Worm (Caenorhabditis elegans) whole organism, L1 larva: ENCODE data around the gene F59F5.7.
A peak's percentile ranks its signal among the peaks of the same experiment; 100 is the strongest.

Experiments used
- C04F5.9 ChIP-seq: sonication (generic microtip); optimal IDR thresholded peaks from 2 replicates; lab custom pipeline; 2016; ENCODE audit warnings: missing genetic modification characterization, missing compliant biosample characterization
- C16A3.4 ChIP-seq: fragments of 150-350 bp; optimal IDR thresholded peaks from 2 replicates; lab custom pipeline; 2014; ENCODE audit warnings: missing biosample characterization, missing genetic modification characterization
- F16B12.6 ChIP-seq: fragments of 150-350 bp; optimal IDR thresholded peaks from 2 replicates; lab custom pipeline; 2014; ENCODE audit warnings: missing biosample characterization, missing genetic modification characterization
- aha-1 ChIP-seq: fragments of 150-350 bp; optimal IDR thresholded peaks from 2 replicates; lab custom pipeline; 2014; ENCODE audit warnings: missing biosample characterization, missing genetic modification characterization
- aly-2 ChIP-seq: fragments of 150-350 bp; optimal IDR thresholded peaks from 2 replicates; lab custom pipeline; 2014; ENCODE audit warnings: missing biosample characterization, missing genetic modification characterization
- blmp-1 ChIP-seq: fragments of 150-350 bp; optimal IDR thresholded peaks from 2 replicates; lab custom pipeline; 2014; ENCODE audit warnings: missing biosample characterization, missing genetic modification characterization
- ceh-82 ChIP-seq, 3 experiments: fragments of 150-350 bp in 1 of 3; sonication (generic microtip) in 2 of 3; optimal IDR thresholded peaks; 2 replicates each; lab custom pipeline; 2014 to 2017; ENCODE audit warnings: missing biosample characterization in 3 of 3, missing genetic modification characterization in 3 of 3
- ceh-88 ChIP-seq: fragments of 200-800 bp; sonication (Bioruptor generic); IDR thresholded peaks from 2 replicates; pipeline ENCODE4 v1.3.6; 2022; ENCODE audit warnings: missing genetic modification characterization, missing compliant biosample characterization
- ceh-90 ChIP-seq: sonication (generic microtip); optimal IDR thresholded peaks from 2 replicates; lab custom pipeline; 2016; ENCODE audit warnings: missing genetic modification characterization, missing compliant biosample characterization
- ces-1 ChIP-seq: fragments of 150-350 bp; optimal IDR thresholded peaks from 2 replicates; lab custom pipeline; 2014; ENCODE audit warnings: missing biosample characterization, missing genetic modification reagents, missing genetic modification characterization
- dpl-1 ChIP-seq, 3 experiments: fragments of 150-350 bp in 2 of 3; sonication (generic microtip) in 1 of 3; optimal IDR thresholded peaks; 2 replicates each; lab custom pipeline; 2014 to 2017; ENCODE audit warnings: missing biosample characterization in 3 of 3, missing genetic modification characterization in 3 of 3, missing genetic modification reagents in 3 of 3
- dsc-1 ChIP-seq: sonication (generic microtip); optimal IDR thresholded peaks from 2 replicates; lab custom pipeline; 2016; ENCODE audit warnings: mild to moderate bottlenecking, missing genetic modification characterization, missing compliant biosample characterization
- efl-1 ChIP-seq, 4 experiments: fragments of 150-350 bp; optimal IDR thresholded peaks in 3 of 4; peaks in 1 of 4; 1 replicate in 1 of 4; 2 replicates in 3 of 4; lab custom pipeline; 2014; ENCODE audit warnings: missing biosample characterization in 2 of 4, missing genetic modification characterization in 2 of 4, missing genetic modification reagents in 2 of 4
- elt-3 ChIP-seq, 6 experiments: fragments of 150-350 bp in 1 of 6; sonication (generic microtip); optimal IDR thresholded peaks; 2 replicates each; lab custom pipeline; 2017 to 2018; ENCODE audit warnings: missing biosample characterization in 6 of 6, missing genetic modification characterization in 6 of 6, inconsistent platforms in 1 of 6
- fkh-10 ChIP-seq: sonication (generic microtip); optimal IDR thresholded peaks from 2 replicates; lab custom pipeline; 2017; ENCODE audit warnings: missing biosample characterization, missing genetic modification reagents, missing genetic modification characterization
- fkh-8 ChIP-seq: sonication (generic microtip); optimal IDR thresholded peaks from 2 replicates; lab custom pipeline; 2016; ENCODE audit warnings: mild to moderate bottlenecking, missing genetic modification characterization, missing compliant biosample characterization
- fos-1 ChIP-seq: fragments of 150-350 bp; optimal IDR thresholded peaks from 2 replicates; lab custom pipeline; 2014; ENCODE audit warnings: missing biosample characterization, missing genetic modification characterization
- grh-1 ChIP-seq: fragments of 200-800 bp; sonication (Bioruptor generic); IDR thresholded peaks from 2 replicates; pipeline ENCODE4 v1.3.6; 2022; ENCODE audit warnings: missing genetic modification reagents, missing genetic modification characterization, missing compliant biosample characterization
- hlh-17 ChIP-seq: fragments of 200-800 bp; sonication (Bioruptor generic); optimal IDR thresholded peaks from 2 replicates; lab custom pipeline; 2018; ENCODE audit warnings: missing genetic modification characterization, mild to moderate bottlenecking, missing compliant biosample characterization, moderate library complexity, borderline replicate concordance
- hlh-4 ChIP-seq: sonication (generic microtip); optimal IDR thresholded peaks from 2 replicates; lab custom pipeline; 2016; ENCODE audit warnings: mild to moderate bottlenecking, missing genetic modification characterization, missing compliant biosample characterization
- hpl-2 ChIP-seq: fragments of 150-350 bp; optimal IDR thresholded peaks from 2 replicates; lab custom pipeline; 2014; ENCODE audit warnings: missing biosample characterization, missing genetic modification reagents, missing genetic modification characterization
- lin-13 ChIP-seq: fragments of 150-350 bp; optimal IDR thresholded peaks from 2 replicates; lab custom pipeline; 2014; ENCODE audit warnings: missing biosample characterization, missing genetic modification reagents, missing genetic modification characterization
- lin-14 ChIP-seq: fragments of 200-800 bp; sonication (Bioruptor generic); optimal IDR thresholded peaks from 2 replicates; lab custom pipeline; 2018; ENCODE audit warnings: mild to moderate bottlenecking, missing genetic modification characterization, moderate library complexity, missing compliant biosample characterization
- lin-35 ChIP-seq, 2 experiments: fragments of 150-350 bp; optimal IDR thresholded peaks; 2 replicates each; lab custom pipeline; 2014; ENCODE audit warnings: missing biosample characterization in 2 of 2, missing genetic modification characterization in 2 of 2, missing genetic modification reagents in 2 of 2
- lin-39 ChIP-seq: fragments of 150-350 bp; optimal IDR thresholded peaks from 2 replicates; lab custom pipeline; 2014; ENCODE audit warnings: missing biosample characterization, missing genetic modification reagents, missing genetic modification characterization
- lir-3 ChIP-seq: sonication (generic microtip); optimal IDR thresholded peaks from 2 replicates; lab custom pipeline; 2016; ENCODE audit warnings: mild to moderate bottlenecking, missing genetic modification characterization, moderate library complexity, missing compliant biosample characterization; ENCODE audit not compliant: poor library complexity
- lsy-2 ChIP-seq, 2 experiments: fragments of 150-350 bp; optimal IDR thresholded peaks; 2 replicates each; lab custom pipeline; 2014; ENCODE audit warnings: missing biosample characterization in 2 of 2, missing genetic modification characterization in 2 of 2
- mab-9 ChIP-seq: fragments of 200-800 bp; sonication (Bioruptor generic); IDR thresholded peaks from 2 replicates; pipeline ENCODE4 v1.3.6; 2022; ENCODE audit warnings: missing genetic modification reagents, missing genetic modification characterization, missing compliant biosample characterization
- mdl-1 ChIP-seq, 2 experiments: fragments of 150-350 bp; optimal IDR thresholded peaks; 2 replicates each; lab custom pipeline; 2014 to 2017; ENCODE audit warnings: missing biosample characterization in 2 of 2, missing genetic modification characterization in 2 of 2, inconsistent platforms in 1 of 2
- mef-2 ChIP-seq: fragments of 150-350 bp; optimal IDR thresholded peaks from 2 replicates; lab custom pipeline; 2014; ENCODE audit warnings: missing biosample characterization, missing genetic modification characterization
- mep-1 ChIP-seq: fragments of 150-350 bp; optimal IDR thresholded peaks from 2 replicates; lab custom pipeline; 2014; ENCODE audit warnings: missing biosample characterization, missing genetic modification characterization
- nhr-19 ChIP-seq: fragments of 200-800 bp; sonication (Bioruptor generic); conservative IDR thresholded peaks from 2 replicates; pipeline ENCODE4 v1.3.6; 2022; ENCODE audit warnings: missing genetic modification characterization, missing compliant biosample characterization
- nhr-20 ChIP-seq: sonication (generic microtip); optimal IDR thresholded peaks from 2 replicates; lab custom pipeline; 2016; ENCODE audit warnings: mild to moderate bottlenecking, missing genetic modification characterization, missing compliant biosample characterization
- nhr-71 ChIP-seq: sonication (generic microtip); optimal IDR thresholded peaks from 2 replicates; lab custom pipeline; 2016; ENCODE audit warnings: mild to moderate bottlenecking, missing genetic modification characterization, moderate library complexity, missing compliant biosample characterization
- nhr-90 ChIP-seq: sonication (generic microtip); optimal IDR thresholded peaks from 2 replicates; lab custom pipeline; 2016; ENCODE audit warnings: mild to moderate bottlenecking, missing genetic modification characterization, missing compliant biosample characterization; ENCODE audit not compliant: poor library complexity
- pax-3 ChIP-seq: fragments of 200-800 bp; sonication (Bioruptor generic); optimal IDR thresholded peaks from 2 replicates; lab custom pipeline; 2018; ENCODE audit warnings: mild to moderate bottlenecking, missing genetic modification characterization, moderate library complexity, missing compliant biosample characterization
- pqm-1 ChIP-seq: sonication (generic microtip); optimal IDR thresholded peaks from 3 replicates; lab custom pipeline; 2017; ENCODE audit warnings: missing biosample characterization, missing genetic modification characterization
- rnt-1 ChIP-seq: sonication (generic microtip); optimal IDR thresholded peaks from 2 replicates; lab custom pipeline; 2016; ENCODE audit warnings: mild to moderate bottlenecking, missing genetic modification characterization, moderate library complexity, missing compliant biosample characterization
- skn-1 ChIP-seq: fragments of 150-350 bp; optimal IDR thresholded peaks from 2 replicates; lab custom pipeline; 2014; ENCODE audit warnings: missing biosample characterization, missing genetic modification characterization
- snu-23 ChIP-seq: sonication (generic microtip); optimal IDR thresholded peaks from 2 replicates; lab custom pipeline; 2016; ENCODE audit warnings: missing genetic modification characterization, missing compliant biosample characterization
- sox-4 ChIP-seq: sonication (generic microtip); optimal IDR thresholded peaks from 2 replicates; lab custom pipeline; 2016; ENCODE audit warnings: missing genetic modification characterization, missing compliant biosample characterization
- swsn-7 ChIP-seq: sonication (generic microtip); optimal IDR thresholded peaks from 2 replicates; lab custom pipeline; 2016; ENCODE audit warnings: missing genetic modification characterization, missing compliant biosample characterization
- tbx-2 ChIP-seq: sonication (generic microtip); optimal IDR thresholded peaks from 2 replicates; lab custom pipeline; 2016; ENCODE audit warnings: missing genetic modification characterization, missing compliant biosample characterization
- unc-130 ChIP-seq: fragments of 150-350 bp; optimal IDR thresholded peaks from 2 replicates; lab custom pipeline; 2017; ENCODE audit warnings: missing biosample characterization, missing genetic modification characterization, inconsistent platforms
- unc-30 ChIP-seq: sonication (generic microtip); optimal IDR thresholded peaks from 2 replicates; lab custom pipeline; 2017; ENCODE audit warnings: missing biosample characterization, missing genetic modification characterization
- unc-86 ChIP-seq: sonication (generic microtip); optimal IDR thresholded peaks from 2 replicates; lab custom pipeline; 2016; ENCODE audit warnings: missing genetic modification characterization, missing compliant biosample characterization
- vab-15 ChIP-seq: sonication (generic microtip); optimal IDR thresholded peaks from 2 replicates; lab custom pipeline; 2017; ENCODE audit warnings: missing genotype, mild to moderate bottlenecking, missing genetic modification characterization, missing compliant biosample characterization
- xbp-1 ChIP-seq: sonication (generic microtip); optimal IDR thresholded peaks from 2 replicates; lab custom pipeline; 2016; ENCODE audit warnings: missing genetic modification characterization, missing compliant biosample characterization
- zip-4 ChIP-seq: fragments of 200-800 bp; sonication (Bioruptor generic); optimal IDR thresholded peaks from 2 replicates; lab custom pipeline; 2018; ENCODE audit warnings: mild to moderate bottlenecking, missing genetic modification characterization, moderate library complexity, missing compliant biosample characterization

F59F5.7 gene

DNA sequence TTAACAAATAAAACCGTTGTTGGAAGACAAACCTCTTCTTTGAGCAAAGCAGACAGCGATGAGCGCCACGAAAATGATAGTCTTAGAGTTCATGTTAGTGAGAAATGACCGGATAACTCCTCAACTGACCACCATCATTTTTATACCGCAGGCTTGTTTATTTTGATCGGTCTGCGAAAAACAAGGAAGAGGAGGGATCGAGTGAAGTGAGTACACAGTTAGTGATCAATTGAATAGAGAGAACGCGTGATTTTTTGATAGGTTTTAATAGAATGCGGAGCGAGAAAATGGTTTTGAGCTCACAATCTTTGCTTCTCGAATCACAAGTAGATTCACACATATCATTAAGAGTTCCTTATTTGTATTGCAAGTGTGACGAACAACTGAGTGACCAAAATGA is 38.0 kb upstream of the F59F5.7 start, which contains the start of gene F14F3.4:
TSS of gene F14F3.4 (minus strand) at position 101 of the 400 bp plus-strand sequence.
- TF ChIP-seq lin-14 (GFP tag; lab: Kevin White, UChicago) (no peak), elt-3 (tag; optimal IDR thresholded peaks at IDR 0.05; lab: Kevin White, UChicago) (no peak), lin-39 (no peak), fkh-8 (tag; lab: Kevin White, UChicago) (no peak), lir-3 (tag; lab: Kevin White, UChicago) (no peak), ceh-90 (no peak), hlh-17 (GFP tag; lab: Kevin White, UChicago) (no peak), unc-86 (tag; lab: Kevin White, UChicago) (no peak), F16B12.6 (tag; lab: Kevin White, UChicago) (no peak), mab-9 (GFP tag; lab: Robert Waterston, UW) (no peak), lin-13 (GFP tag; lab: Kevin White, UChicago) (no peak), mef-2 (tag; lab: Kevin White, UChicago) (no peak), ces-1 (GFP tag; lab: Kevin White, UChicago) (no peak), sox-4 (tag; lab: Kevin White, UChicago) (no peak), hlh-4 (tag; lab: Kevin White, UChicago) (no peak)

- TF ChIP-seq tbx-2 (tag; lab: Kevin White, UChicago) (peak; percentile 65), fkh-10 (GFP tag; lab: Kevin White, UChicago) (no peak), blmp-1 (tag; lab: Kevin White, UChicago) (peak; percentile 73), aly-2 (tag; lab: Kevin White, UChicago) (no peak), nhr-19 (GFP tag; lab: Robert Waterston, UW) (peak; percentile 55), dpl-1 (GFP tag; optimal IDR thresholded peaks at IDR 0.05; lab: Kevin White, UChicago) (peak; percentile 35 to 54 (median 54)), ceh-88 (GFP tag; lab: Robert Waterston, UW) (peak; percentile 11; the same call in 1 of the 2 replicates), lin-35 (GFP tag; optimal IDR thresholded peaks at IDR 0.05; lab: Kevin White, UChicago) (peak; percentile 42 to 81), mdl-1 (tag; optimal IDR thresholded peaks at IDR 0.05; lab: Kevin White, UChicago) (peak in 1 of 2 experiments; percentile 50), snu-23 (peak; percentile 79), efl-1 (optimal IDR thresholded peaks at IDR 0.05; lab: Kevin White, UChicago) (peak; percentile 42 to 49), efl-1 (GFP tag; optimal IDR thresholded peaks at IDR 0.05 in 1 of 2; lab: Kevin White, UChicago) (peak; percentile 12 to 92), unc-30 (tag; lab: Kevin White, UChicago) (no peak), F16B12.6 (tag; lab: Kevin White, UChicago) (peak; percentile 25), vab-15 (tag; lab: Kevin White, UChicago) (peak; percentile 15), fos-1 (tag; lab: Kevin White, UChicago) (no peak), C16A3.4 (peak; percentile 71), nhr-20 (tag; lab: Kevin White, UChicago) (peak; percentile 86), xbp-1 (peak; percentile 45), lsy-2 (tag; optimal IDR thresholded peaks at IDR 0.05; lab: Kevin White, UChicago) (peak; percentile 66 to 73), C04F5.9 (tag; lab: Kevin White, UChicago) (no peak), ceh-90 (no peak), mep-1 (tag; lab: Kevin White, UChicago) (peak; percentile 55), aha-1 (tag; lab: Kevin White, UChicago) (no peak), dsc-1 (no peak), rnt-1 (tag; lab: Kevin White, UChicago) (peak; percentile 77), nhr-71 (peak; percentile 74), grh-1 (peak; percentile 42; the same call in 1 of the 2 replicates), pax-3 (peak; percentile 3), hpl-2 (GFP tag; lab: Kevin White, UChicago) (peak; percentile 65), fkh-8 (tag; lab: Kevin White, UChicago) (peak; percentile 17), skn-1 (tag; lab: Kevin White, UChicago) (peak; percentile 37), sox-4 (tag; lab: Kevin White, UChicago) (no peak), zip-4 (GFP tag; lab: Kevin White, UChicago) (no peak), ceh-82 (tag; optimal IDR thresholded peaks at IDR 0.05; lab: Kevin White, UChicago) (peak in 1 of 3 experiments; percentile 61), lin-14 (GFP tag; lab: Kevin White, UChicago) (peak; percentile 92), elt-3 (tag; optimal IDR thresholded peaks at IDR 0.05; lab: Kevin White, UChicago) (peak in 3 of 6 experiments; percentile 30 to 74 (median 57)), unc-130 (peak; percentile 66), swsn-7 (tag; lab: Kevin White, UChicago) (peak; percentile 61), nhr-90 (tag; lab: Kevin White, UChicago) (peak; percentile 51), unc-86 (tag; lab: Kevin White, UChicago) (no peak), pqm-1 (tag; lab: Kevin White, UChicago) (no peak)
Measured at ce11 chrX:10524483-10524948, 34.8 kb upstream of the F59F5.7 start, which contains the start of the genes mboa-7 and git-1. Gene mboa-7, minus strand, starts transcription at chrX:10524565. Gene git-1, plus strand, starts transcription at chrX:10524898.
